Worm (Caenorhabditis elegans) whole organism, L1 larva: ENCODE data around the gene flp-5.

Experiments used
- nhr-11 ChIP-seq: fragments of 150-350 bp; optimal IDR thresholded peaks from 2 replicates; lab custom pipeline; 2014; ENCODE audit warnings: missing biosample characterization, missing genetic modification characterization
- nhr-28 ChIP-seq: fragments of 150-350 bp; optimal IDR thresholded peaks from 2 replicates; lab custom pipeline; 2014; ENCODE audit warnings: missing biosample characterization, missing genetic modification characterization
- rnt-1 ChIP-seq: sonication (generic microtip); optimal IDR thresholded peaks from 2 replicates; lab custom pipeline; 2016; ENCODE audit warnings: mild to moderate bottlenecking, missing genetic modification characterization, moderate library complexity, missing compliant biosample characterization

DNA sequence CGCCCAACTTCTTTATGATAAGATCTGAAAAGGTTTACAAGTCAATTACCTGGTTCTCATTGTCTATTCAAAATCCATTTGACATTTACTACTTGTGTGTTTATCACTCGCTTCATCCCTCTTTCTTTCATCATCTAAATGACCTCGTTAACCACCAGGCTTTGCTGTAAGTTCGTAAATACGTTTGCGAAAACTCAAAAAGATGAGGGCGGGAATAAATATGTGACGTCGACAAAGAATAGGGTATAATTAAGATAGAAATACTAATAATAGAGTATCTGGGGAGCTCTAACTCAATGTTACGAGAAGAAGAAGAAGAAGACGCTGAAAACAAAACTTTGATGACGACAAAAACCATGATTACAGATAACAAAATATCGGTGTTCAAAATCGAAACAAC lies 38.6 kb upstream of the flp-5 start:
- TF ChIP-seq nhr-28 (tag; lab: Kevin White, UChicago) (no peak), rnt-1 (tag; lab: Kevin White, UChicago) (no peak), nhr-11 (tag; lab: Kevin White, UChicago) (no peak)
